Worm (Caenorhabditis elegans): ENCODE data around the gene grsp-1.

Gene grsp-1

ce11 chrV:19605880-19606279, 3.4 kb upstream of the grsp-1 start, which contains the start of gene nlp-25:
nlp-25 (plus strand) TSS chrV:19606180.
- no peak for TF ChIP-seq sea-1 (GFP tag; conservative IDR thresholded peaks at IDR 0.05)
- TF ChIP-seq hnd-1 (tag; optimal IDR thresholded peaks at IDR 0.05), result no peak
- no peak for TF ChIP-seq flt-1 (GFP tag; IDR thresholded peaks at IDR 0.05)
- TF ChIP-seq tra-4 (tag; optimal IDR thresholded peaks at IDR 0.05), result no peak
- no peak for TF ChIP-seq aly-1 (tag; optimal IDR thresholded peaks at IDR 0.05)
- TF ChIP-seq hmbx-1 (tag; optimal IDR thresholded peaks at IDR 0.05), result no peak
- no peak for TF ChIP-seq tbx-37 (GFP tag; conservative IDR thresholded peaks at IDR 0.05)
- no peak for TF ChIP-seq F13C5.2 (tag; optimal IDR thresholded peaks at IDR 0.05)
- TF ChIP-seq pes-1 (GFP tag; IDR thresholded peaks at IDR 0.05), result no peak
- TF ChIP-seq ceh-13 (GFP tag; optimal IDR thresholded peaks at IDR 0.05), result no peak
- no peak for TF ChIP-seq ets-7 (tag; optimal IDR thresholded peaks at IDR 0.05)
- TF ChIP-seq hmg-4 (GFP tag; optimal IDR thresholded peaks at IDR 0.05), result no peak
- TF ChIP-seq tbx-11 (GFP tag; IDR thresholded peaks at IDR 0.05), result no peak

ce11 chrV:19608665-19609064, 629 bp upstream of the grsp-1 start:
- no peak for TF ChIP-seq ceh-36 (tag; optimal IDR thresholded peaks at IDR 0.05)
- TF ChIP-seq tbx-37 (GFP tag; conservative IDR thresholded peaks at IDR 0.05), result no peak
- no peak for TF ChIP-seq tbx-11 (GFP tag; IDR thresholded peaks at IDR 0.05)
- TF ChIP-seq scrt-1 (GFP tag; IDR thresholded peaks at IDR 0.05), result no peak

- no peak for TF ChIP-seq tbx-11 (GFP tag; IDR thresholded peaks at IDR 0.05)
- no peak for TF ChIP-seq tbx-37 (GFP tag; conservative IDR thresholded peaks at IDR 0.05)
- no peak for TF ChIP-seq tra-4 (tag; optimal IDR thresholded peaks at IDR 0.05)
- TF ChIP-seq hnd-1 (tag; optimal IDR thresholded peaks at IDR 0.05), result no peak
- no peak for TF ChIP-seq pes-1 (GFP tag; IDR thresholded peaks at IDR 0.05)
- TF ChIP-seq B0310.2 (tag; optimal IDR thresholded peaks at IDR 0.05), result no peak
- no peak for TF ChIP-seq ama-1 (optimal IDR thresholded peaks at IDR 0.05)
- no peak for TF ChIP-seq flt-1 (GFP tag; IDR thresholded peaks at IDR 0.05)
- no peak for TF ChIP-seq ceh-13 (GFP tag; optimal IDR thresholded peaks at IDR 0.05)
- TF ChIP-seq sea-1 (GFP tag; conservative IDR thresholded peaks at IDR 0.05), result no peak
- TF ChIP-seq scrt-1 (GFP tag; IDR thresholded peaks at IDR 0.05), result no peak
- TF ChIP-seq ets-7 (tag; optimal IDR thresholded peaks at IDR 0.05), result no peak
- TF ChIP-seq hmg-4 (GFP tag; optimal IDR thresholded peaks at IDR 0.05), result no peak
- no peak for TF ChIP-seq F13C5.2 (tag; optimal IDR thresholded peaks at IDR 0.05)
- no peak for TF ChIP-seq hmbx-1 (tag; optimal IDR thresholded peaks at IDR 0.05)
- TF ChIP-seq aly-1 (tag; optimal IDR thresholded peaks at IDR 0.05), result no peak
These were observed 919 bp downstream of the grsp-1 start for ce11 chrV:19610118-19610707.

- TF ChIP-seq ceh-13 (GFP tag; optimal IDR thresholded peaks at IDR 0.05) (no peak), ets-7 (tag; optimal IDR thresholded peaks at IDR 0.05) (no peak), ama-1 (optimal IDR thresholded peaks at IDR 0.05) (no peak), hmg-4 (GFP tag; optimal IDR thresholded peaks at IDR 0.05) (no peak)
These were observed 2.5 kb downstream of the grsp-1 start for ce11 chrV:19611675-19612345.

ce11 chrV:19613161-19613560, 3.9 kb downstream of the grsp-1 start, which contains the start of gene nlp-26:
nlp-26 (plus strand) TSS chrV:19613461.
- no peak for TF ChIP-seq hnd-1 (tag; optimal IDR thresholded peaks at IDR 0.05)
- no peak for TF ChIP-seq B0310.2 (tag; optimal IDR thresholded peaks at IDR 0.05)

ce11 chrV:19620098-19620497, 10.8 kb downstream of the grsp-1 start:
- TF ChIP-seq B0310.2 (tag; optimal IDR thresholded peaks at IDR 0.05) (no peak), hmbx-1 (tag; optimal IDR thresholded peaks at IDR 0.05) (no peak), F13C5.2 (tag; optimal IDR thresholded peaks at IDR 0.05) (no peak)

- TF ChIP-seq F13C5.2 (tag; optimal IDR thresholded peaks at IDR 0.05) (peak; percentile 26), tra-4 (tag; optimal IDR thresholded peaks at IDR 0.05) (no peak), hmg-4 (GFP tag; optimal IDR thresholded peaks at IDR 0.05) (peak; percentile 73), scrt-1 (GFP tag; IDR thresholded peaks at IDR 0.05) (no peak; the same call in 1 of the 2 replicates), flt-1 (GFP tag; IDR thresholded peaks at IDR 0.05) (peak; percentile 18; the same call in 1 of the 2 replicates), sea-1 (GFP tag; conservative IDR thresholded peaks at IDR 0.05) (0 out of 2 replicates have a peak, but pooled peaks have one; percentile 41), ets-7 (tag; optimal IDR thresholded peaks at IDR 0.05) (no peak)
These were observed 13.2 kb downstream of the grsp-1 start, which contains the start of gene Y43F8C.3 for ce11 chrV:19622440-19622914. Y43F8C.3 (minus strand) TSS chrV:19622626.

ce11 chrV:19623523-19624312, 14.4 kb downstream of the grsp-1 start:
- TF ChIP-seq B0310.2 (tag; optimal IDR thresholded peaks at IDR 0.05), result no peak
